Worm (Caenorhabditis elegans) whole organism, L4 larva: ENCODE results near the gene C08F11.1.
"Not testable (repeated sequence)": the region's sequence is repeated elsewhere in the genome, so short reads cannot be mapped to it uniquely, and the experiment has no call there.

Source experiments
- F10B5.3 ChIP-seq: sonication (generic microtip); optimal IDR thresholded peaks from 2 replicates; lab custom pipeline; 2016; ENCODE audit warnings: mild to moderate bottlenecking, missing genetic modification characterization, missing compliant biosample characterization
- Y48G9A.11 ChIP-seq: fragments of 200-800 bp; sonication (Bioruptor generic); IDR thresholded peaks from 2 replicates; pipeline ENCODE4 v1.3.6; 2022; ENCODE audit warnings: missing genetic modification reagents, missing genetic modification characterization, missing compliant biosample characterization
- Y75B8A.6 ChIP-seq: fragments of 200-800 bp; sonication (Bioruptor generic); IDR thresholded peaks from 2 replicates; pipeline ENCODE4 v1.3.6; 2022; ENCODE audit warnings: missing genetic modification reagents, missing genetic modification characterization, missing compliant biosample characterization
- ama-1 ChIP-seq: fragments of 150-350 bp; optimal IDR thresholded peaks from 2 replicates; lab custom pipeline; 2014; ENCODE audit warnings: inconsistent platforms, mixed read lengths
- duxl-1 ChIP-seq: sonication (generic microtip); optimal IDR thresholded peaks from 2 replicates; lab custom pipeline; 2016; ENCODE audit warnings: mild to moderate bottlenecking, missing genetic modification characterization, moderate library complexity, missing compliant biosample characterization; ENCODE audit not compliant: poor library complexity
- dve-1 ChIP-seq: sonication (generic microtip); optimal IDR thresholded peaks from 2 replicates; lab custom pipeline; 2017; ENCODE audit warnings: antibody characterized with exemption, mild to moderate bottlenecking, missing genetic modification characterization, missing compliant biosample characterization; ENCODE audit not compliant: insufficient read depth
- egl-27 ChIP-seq: sonication (generic microtip); optimal IDR thresholded peaks from 3 replicates; lab custom pipeline; 2017; ENCODE audit warnings: missing biosample characterization, missing genetic modification reagents, missing genetic modification characterization
- mep-1 ChIP-seq: fragments of 150-350 bp; sonication (generic microtip); optimal IDR thresholded peaks from 3 replicates; lab custom pipeline; 2014; ENCODE audit warnings: missing biosample characterization, missing genetic modification characterization
- nhr-237 ChIP-seq: sonication (generic microtip); optimal IDR thresholded peaks from 2 replicates; lab custom pipeline; 2017; ENCODE audit warnings: missing biosample characterization, missing genetic modification characterization
- rbr-2 ChIP-seq: sonication (generic microtip); optimal IDR thresholded peaks from 2 replicates; lab custom pipeline; 2016; ENCODE audit warnings: missing genotype, missing genetic modification characterization, missing compliant biosample characterization
- set-16 ChIP-seq: fragments of 200-800 bp; sonication (Bioruptor generic); IDR thresholded peaks from 2 replicates; pipeline ENCODE4 v1.3.6; 2022; ENCODE audit warnings: missing genetic modification reagents, missing genetic modification characterization, missing compliant biosample characterization
- skn-1 ChIP-seq: fragments of 150-350 bp; optimal IDR thresholded peaks from 2 replicates; lab custom pipeline; 2014; ENCODE audit warnings: missing biosample characterization, missing genetic modification characterization
- unc-130 ChIP-seq: sonication (generic microtip); optimal IDR thresholded peaks from 2 replicates; lab custom pipeline; 2016; ENCODE audit warnings: missing genetic modification reagents, missing genetic modification characterization, missing compliant biosample characterization
- vab-7 ChIP-seq: fragments of 200-800 bp; sonication (Bioruptor generic); IDR thresholded peaks from 2 replicates; pipeline ENCODE4 v1.3.6; 2022; ENCODE audit warnings: missing genetic modification reagents, missing genetic modification characterization, missing compliant biosample characterization

ce11 chrIV:13658142-13658541, 34.5 kb downstream of the C08F11.1 start:
- not testable (repeated sequence) for TF ChIP-seq Y48G9A.11 (GFP tag; lab: Robert Waterston, UW); F10B5.3 (tag; lab: Kevin White, UChicago); vab-7 (GFP tag; lab: Robert Waterston, UW); nhr-237; egl-27; skn-1 (tag; lab: Kevin White, UChicago); Y75B8A.6 (GFP tag; lab: Robert Waterston, UW); unc-130 (GFP tag; lab: Kevin White, UChicago); duxl-1 (tag; lab: Kevin White, UChicago); ama-1 (lab: Kevin White, UChicago); set-16 (GFP tag; lab: Robert Waterston, UW); mep-1 (tag; lab: Kevin White, UChicago); dve-1 (tag; lab: Kevin White, UChicago); rbr-2
